Worm (Caenorhabditis elegans): Measurements from ENCODE around the gene nlp-82.

- no peak for TF ChIP-seq fkh-10 (GFP tag; optimal IDR thresholded peaks at IDR 0.05)
- no peak for TF ChIP-seq pqm-1 (tag; optimal IDR thresholded peaks at IDR 0.05)
- TF ChIP-seq nhr-28 (tag; optimal IDR thresholded peaks at IDR 0.05) = no peak
- no peak for TF ChIP-seq ztf-11 (tag; optimal IDR thresholded peaks at IDR 0.05)
- TF ChIP-seq ama-1 (optimal IDR thresholded peaks at IDR 0.05) = no peak
- no peak for TF ChIP-seq unc-39 (tag; optimal IDR thresholded peaks at IDR 0.05)
- no peak for TF ChIP-seq ceh-16 (tag; optimal IDR thresholded peaks at IDR 0.05)
- no peak for TF ChIP-seq nhr-77 (tag; optimal IDR thresholded peaks at IDR 0.05)
These were observed 5.9 kb upstream of the nlp-82 start for ce11 chrII:9260026-9260425.
